Worm (Caenorhabditis elegans) whole organism, midembryonic: Measurements from ENCODE around the gene nhr-147.

Source experiments
- T22C8.4 ChIP-seq: fragments of 200-800 bp; sonication (Bioruptor generic); IDR thresholded peaks from 2 replicates; pipeline ENCODE4 v1.3.6; 2022; ENCODE audit warnings: missing genetic modification characterization, missing compliant biosample characterization
- flt-1 ChIP-seq: fragments of 200-800 bp; sonication (Bioruptor generic); IDR thresholded peaks from 2 replicates; pipeline ENCODE4 v1.3.6; 2022; ENCODE audit warnings: missing genetic modification characterization, missing compliant biosample characterization
- klf-2 ChIP-seq: fragments of 200-800 bp; sonication (Bioruptor generic); conservative IDR thresholded peaks from 2 replicates; pipeline ENCODE4 v1.3.6; 2022; ENCODE audit warnings: missing genetic modification reagents, missing genetic modification characterization, missing compliant biosample characterization
- ref-1 ChIP-seq: fragments of 200-800 bp; sonication (Bioruptor generic); conservative IDR thresholded peaks from 2 replicates; pipeline ENCODE4 v1.3.6; 2022; ENCODE audit warnings: missing genetic modification reagents, missing genetic modification characterization, missing compliant biosample characterization
- ztf-23 ChIP-seq: fragments of 200-800 bp; sonication (Bioruptor generic); IDR thresholded peaks from 2 replicates; pipeline ENCODE4 v1.3.6; 2022; ENCODE audit warnings: missing genetic modification reagents, missing genetic modification characterization, missing compliant biosample characterization
- ztf-29 ChIP-seq: fragments of 200-800 bp; sonication (Bioruptor generic); IDR thresholded peaks from 2 replicates; pipeline ENCODE4 v1.3.6; 2022; ENCODE audit warnings: missing genetic modification reagents, missing genetic modification characterization, missing compliant biosample characterization

DNA sequence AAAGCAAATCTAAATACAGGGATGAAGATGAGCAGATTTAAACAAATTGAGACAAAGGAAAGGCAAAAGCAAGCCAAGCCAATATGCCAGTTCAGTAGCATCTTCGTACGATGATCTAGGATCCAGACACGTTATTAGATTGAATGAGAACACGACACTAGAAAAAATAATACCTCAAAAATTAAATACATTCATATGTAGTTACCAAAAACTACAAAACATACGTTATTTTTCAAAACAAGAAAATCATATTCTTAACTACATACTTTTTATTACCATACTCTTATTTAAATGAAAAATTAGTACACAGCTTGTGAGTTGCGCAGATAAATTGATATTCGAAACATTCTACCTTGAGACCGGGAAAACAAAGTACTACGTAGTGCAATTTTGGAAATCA, 32.4 kb upstream of the nhr-147 start, which contains the start of gene srx-6:
- TF ChIP-seq klf-2 (no peak), ztf-29 (GFP tag; lab: Robert Waterston, UW) (no peak), ref-1 (GFP tag; lab: Robert Waterston, UW) (no peak), T22C8.4 (no peak), ztf-23 (no peak), flt-1 (GFP tag; lab: Robert Waterston, UW) (no peak)
